Fruit fly (Drosophila melanogaster) whole organism, embryonic: Measurements from ENCODE around the gene CG6479.
A peak's percentile ranks its signal among the peaks of the same experiment; 100 is the strongest.

ENCODE experiments used
- Bgb ChIP-seq: fragments of 200-800 bp; sonication (Bioruptor generic); IDR thresholded peaks from 2 replicates; pipeline ENCODE4 v1.3.6; 2022; ENCODE audit warnings: missing biosample characterization, missing genetic modification characterization; ENCODE audit not compliant: partially characterized antibody
- CG10267 ChIP-seq: fragments of 200-800 bp; sonication (Bioruptor generic); optimal IDR thresholded peaks from 2 replicates; lab custom pipeline; 2018; ENCODE audit warnings: missing biosample characterization, mild to moderate bottlenecking, missing genetic modification characterization, moderate library complexity
- CG10543 ChIP-seq: fragments of 200-800 bp; sonication (Bioruptor generic); optimal IDR thresholded peaks from 3 replicates; lab custom pipeline; 2017; ENCODE audit warnings: missing biosample characterization, mild to moderate bottlenecking, missing genetic modification characterization, moderate library complexity
- CG11504 ChIP-seq: fragments of 200-800 bp; sonication (Bioruptor generic); optimal IDR thresholded peaks from 3 replicates; lab custom pipeline; 2019; ENCODE audit warnings: missing biosample characterization, mild to moderate bottlenecking, missing genetic modification characterization, moderate library complexity
- CG12071 ChIP-seq: fragments of 200-800 bp; sonication (Bioruptor generic); optimal IDR thresholded peaks from 3 replicates; lab custom pipeline; 2018; ENCODE audit warnings: missing biosample characterization, mild to moderate bottlenecking, missing genetic modification characterization
- CG14014 ChIP-seq: fragments of 200-800 bp; sonication (Bioruptor generic); IDR thresholded peaks from 2 replicates; pipeline ENCODE4 v1.3.6; 2022; ENCODE audit warnings: missing biosample characterization, missing genetic modification characterization
- CG14667 ChIP-seq: fragments of 200-800 bp; sonication (Bioruptor generic); IDR thresholded peaks from 2 replicates; pipeline ENCODE4 v1.3.6; 2022; ENCODE audit warnings: missing biosample characterization, missing genetic modification characterization
- CG16813 ChIP-seq: fragments of 200-800 bp; sonication (Bioruptor generic); IDR thresholded peaks from 3 replicates; pipeline ENCODE4 v1.3.6; 2022; ENCODE audit warnings: missing biosample characterization, missing genetic modification characterization; ENCODE audit not compliant: partially characterized antibody
- CG18619 ChIP-seq: fragments of 200-800 bp; sonication (Bioruptor generic); optimal IDR thresholded peaks from 3 replicates; lab custom pipeline; 2017; ENCODE audit warnings: missing biosample characterization, mild to moderate bottlenecking, missing genetic modification characterization
- CG2678 ChIP-seq: fragments of 200-800 bp; sonication (Bioruptor generic); optimal IDR thresholded peaks from 3 replicates; lab custom pipeline; 2019; ENCODE audit warnings: missing biosample characterization, mild to moderate bottlenecking, missing genetic modification characterization, moderate library complexity
- CG2712 ChIP-seq: fragments of 200-800 bp; optimal IDR thresholded peaks from 3 replicates; lab custom pipeline; 2019; ENCODE audit warnings: missing biosample characterization, mild to moderate bottlenecking, missing genetic modification characterization, moderate library complexity
- CG30020 ChIP-seq: fragments of 200-800 bp; optimal IDR thresholded peaks from 2 replicates; lab custom pipeline; 2019; ENCODE audit warnings: missing biosample characterization, mild to moderate bottlenecking, missing genetic modification characterization, moderate library complexity
- CG32532 ChIP-seq: fragments of 200-800 bp; sonication (Bioruptor generic); IDR thresholded peaks from 2 replicates; pipeline ENCODE4 v1.3.6; 2022; ENCODE audit warnings: missing biosample characterization, missing genetic modification characterization
- CG3995 ChIP-seq: fragments of 200-800 bp; sonication (Bioruptor generic); optimal IDR thresholded peaks from 3 replicates; lab custom pipeline; 2016; ENCODE audit warnings: missing biosample characterization, missing genetic modification characterization
- CG4360 ChIP-seq: fragments of 200-800 bp; sonication (Bioruptor generic); IDR thresholded peaks from 2 replicates; pipeline ENCODE4 v1.3.6; 2022; ENCODE audit warnings: missing biosample characterization, missing genetic modification characterization
- CG6254 ChIP-seq: fragments of 200-800 bp; sonication (Bioruptor generic); optimal IDR thresholded peaks from 3 replicates; lab custom pipeline; 2017; ENCODE audit warnings: mild to moderate bottlenecking, missing biosample characterization, missing genetic modification reagents, missing genetic modification characterization
- CG7556 ChIP-seq: fragments of 200-800 bp; sonication (Bioruptor generic); optimal IDR thresholded peaks from 2 replicates; lab custom pipeline; 2017; ENCODE audit warnings: missing biosample characterization, mild to moderate bottlenecking, missing genetic modification characterization
- CG7786 ChIP-seq: fragments of 200-800 bp; sonication (Bioruptor generic); optimal IDR thresholded peaks from 2 replicates; lab custom pipeline; 2016; ENCODE audit warnings: missing biosample characterization, missing genetic modification characterization
- CG8478 ChIP-seq: fragments of >200 bp; optimal IDR thresholded peaks from 2 replicates; lab custom pipeline; 2018
- Fer3 ChIP-seq: fragments of 200-800 bp; sonication (Bioruptor generic); optimal IDR thresholded peaks from 2 replicates; lab custom pipeline; 2018; ENCODE audit warnings: missing biosample characterization, mild to moderate bottlenecking, missing genetic modification characterization, moderate library complexity
- H2.0 ChIP-seq: fragments of 200-800 bp; sonication (Bioruptor generic); IDR thresholded peaks from 2 replicates; pipeline ENCODE4 v1.3.6; 2022; ENCODE audit warnings: missing biosample characterization, missing genetic modification characterization
- HLH3B ChIP-seq: fragments of 200-800 bp; sonication (Bioruptor generic); IDR thresholded peaks from 2 replicates; pipeline ENCODE4 v1.3.6; 2022; ENCODE audit warnings: missing biosample characterization, missing genetic modification characterization
- Hr51 ChIP-seq, 2 experiments: fragments of 200-800 bp; sonication (Bioruptor generic); optimal IDR thresholded peaks; 2 replicates in 1 of 2; 3 replicates in 1 of 2; lab custom pipeline; 2016 to 2018; ENCODE audit warnings: missing biosample characterization in 2 of 2, missing genetic modification characterization in 2 of 2, mild to moderate bottlenecking in 1 of 2, moderate library complexity in 1 of 2
- Oli ChIP-seq: fragments of 200-800 bp; sonication (Bioruptor generic); optimal IDR thresholded peaks from 2 replicates; lab custom pipeline; 2018; ENCODE audit warnings: missing biosample characterization, mild to moderate bottlenecking, missing genetic modification characterization, moderate library complexity
- Opbp ChIP-seq: fragments of 200-800 bp; sonication (Bioruptor generic); IDR thresholded peaks from 3 replicates; pipeline ENCODE4 v1.3.6; 2022; ENCODE audit warnings: missing biosample characterization, missing genetic modification characterization; ENCODE audit not compliant: partially characterized antibody
- Rfx ChIP-seq: fragments of 200-800 bp; sonication (Bioruptor generic); IDR thresholded peaks from 2 replicates; pipeline ENCODE4 v1.3.6; 2022; ENCODE audit warnings: missing biosample characterization, missing genetic modification characterization
- abd-A ChIP-seq: fragments of 200-800 bp; sonication (Bioruptor generic); optimal IDR thresholded peaks from 3 replicates; lab custom pipeline; 2019; ENCODE audit warnings: missing biosample characterization, mild to moderate bottlenecking, missing genetic modification characterization, moderate library complexity
- ato ChIP-seq: fragments of 200-800 bp; sonication (Bioruptor generic); IDR thresholded peaks from 2 replicates; pipeline ENCODE4 v1.3.6; 2022; ENCODE audit warnings: missing biosample characterization, missing genetic modification characterization; ENCODE audit not compliant: partially characterized antibody
- bigmax ChIP-seq: fragments of 200-800 bp; sonication (Bioruptor generic); optimal IDR thresholded peaks from 2 replicates; lab custom pipeline; 2018; ENCODE audit warnings: missing biosample characterization, mild to moderate bottlenecking, missing genetic modification characterization
- ci ChIP-seq: fragments of 200-800 bp; sonication (Bioruptor generic); IDR thresholded peaks from 3 replicates; pipeline ENCODE4 v1.3.6; 2022; ENCODE audit warnings: missing biosample characterization, missing genetic modification characterization
- cwo ChIP-seq: fragments of 200-800 bp; sonication (Bioruptor generic); optimal IDR thresholded peaks from 3 replicates; lab custom pipeline; 2017; ENCODE audit warnings: missing biosample characterization, missing genetic modification characterization, mild to moderate bottlenecking, moderate library complexity, missing genetic modification reagents
- esg ChIP-seq: fragments of 200-800 bp; sonication (Bioruptor generic); conservative IDR thresholded peaks from 2 replicates; pipeline ENCODE4 v1.3.6; 2022; ENCODE audit warnings: missing biosample characterization, missing genetic modification characterization
- exex ChIP-seq: fragments of 200-800 bp; sonication (Bioruptor generic); optimal IDR thresholded peaks from 4 replicates; lab custom pipeline; 2018; ENCODE audit warnings: missing biosample characterization, mild to moderate bottlenecking, missing genetic modification characterization, moderate library complexity
- fd3F ChIP-seq: fragments of 200-800 bp; sonication (Bioruptor generic); optimal IDR thresholded peaks from 2 replicates; lab custom pipeline; 2018; ENCODE audit warnings: missing biosample characterization, mild to moderate bottlenecking, missing genetic modification characterization, moderate library complexity
- fd96Cb ChIP-seq: fragments of 200-800 bp; sonication (Bioruptor generic); optimal IDR thresholded peaks from 2 replicates; lab custom pipeline; 2018; ENCODE audit warnings: missing biosample characterization, mild to moderate bottlenecking, missing genetic modification characterization, moderate library complexity
- gce ChIP-seq: fragments of 200-800 bp; sonication (Bioruptor generic); IDR thresholded peaks from 3 replicates; pipeline ENCODE4 v1.3.6; 2022; ENCODE audit warnings: missing biosample characterization, missing genetic modification characterization
- gem ChIP-seq: fragments of 200-800 bp; sonication (Bioruptor generic); optimal IDR thresholded peaks from 2 replicates; lab custom pipeline; 2019; ENCODE audit warnings: missing biosample characterization, mild to moderate bottlenecking, missing genetic modification characterization, moderate library complexity
- nau ChIP-seq: fragments of 200-800 bp; sonication (Bioruptor generic); optimal IDR thresholded peaks from 3 replicates; lab custom pipeline; 2017; ENCODE audit warnings: missing biosample characterization, mild to moderate bottlenecking, missing genetic modification characterization, missing genetic modification reagents
- peb ChIP-seq: fragments of 200-800 bp; sonication (Bioruptor generic); IDR thresholded peaks from 2 replicates; pipeline ENCODE4 v1.3.6; 2022; ENCODE audit warnings: missing biosample characterization, missing genetic modification characterization
- rib ChIP-seq: fragments of 200-800 bp; sonication (Bioruptor generic); IDR thresholded peaks from 2 replicates; pipeline ENCODE4 v1.3.6; 2022; ENCODE audit warnings: missing biosample characterization, missing genetic modification characterization
- row ChIP-seq: fragments of 200-800 bp; sonication (Bioruptor generic); IDR thresholded peaks from 3 replicates; pipeline ENCODE4 v1.3.6; 2022; ENCODE audit warnings: missing biosample characterization, missing genetic modification characterization
- scrt ChIP-seq: fragments of 200-800 bp; sonication (Bioruptor generic); optimal IDR thresholded peaks from 2 replicates; lab custom pipeline; 2018; ENCODE audit warnings: missing biosample characterization, mild to moderate bottlenecking, missing genetic modification characterization, moderate library complexity
- slp2 ChIP-seq: fragments of 200-800 bp; sonication (Bioruptor generic); optimal IDR thresholded peaks from 2 replicates; lab custom pipeline; 2016; ENCODE audit warnings: missing biosample characterization, missing genetic modification characterization
- sob ChIP-seq: fragments of 200-800 bp; sonication (Bioruptor generic); IDR thresholded peaks from 2 replicates; pipeline ENCODE4 v1.3.6; 2022; ENCODE audit warnings: missing biosample characterization, missing genetic modification characterization
- ttk ChIP-seq: fragments of 200-800 bp; sonication (Bioruptor generic); IDR thresholded peaks from 2 replicates; pipeline ENCODE4 v2.1.2; 2022; ENCODE audit warnings: missing biosample characterization, missing genetic modification characterization
- tx ChIP-seq: fragments of 200-800 bp; sonication (Bioruptor generic); optimal IDR thresholded peaks from 2 replicates; lab custom pipeline; 2016; ENCODE audit warnings: missing biosample characterization, missing genetic modification characterization

CG6479 gene

DNA sequence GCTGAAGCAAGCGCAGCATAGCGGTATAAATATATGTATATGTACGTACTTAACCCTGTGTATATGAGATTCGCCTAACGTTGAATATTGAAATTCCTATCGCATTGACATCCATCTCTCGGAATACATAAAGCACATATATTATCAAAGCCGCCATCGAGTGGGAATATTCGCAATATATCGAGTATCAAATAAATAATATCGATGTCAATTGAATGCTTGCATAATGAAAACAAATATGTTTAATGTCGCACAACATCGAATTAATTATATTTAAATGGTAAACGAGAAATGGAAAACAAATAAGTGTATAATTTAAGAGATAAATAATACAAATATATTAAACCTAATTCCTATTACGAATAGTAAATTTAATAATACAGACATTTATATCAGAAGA, 18.4 kb downstream of the CG6479 start, which contains the start of gene ND-24L:
TSS of gene ND-24L (minus strand) at position 101 of the 400 bp plus-strand sequence.
- TF ChIP-seq fd96Cb (tag; lab: Kevin White, UChicago) (no peak), CG7786 (GFP tag; lab: Kevin White, UChicago) (no peak), CG8478 (lab: Kevin White, UChicago) (no peak), bigmax (GFP tag; lab: Kevin White, UChicago) (no peak), fd3F (no peak), Bgb (GFP tag; lab: Robert Waterston, UW) (no peak)

DNA sequence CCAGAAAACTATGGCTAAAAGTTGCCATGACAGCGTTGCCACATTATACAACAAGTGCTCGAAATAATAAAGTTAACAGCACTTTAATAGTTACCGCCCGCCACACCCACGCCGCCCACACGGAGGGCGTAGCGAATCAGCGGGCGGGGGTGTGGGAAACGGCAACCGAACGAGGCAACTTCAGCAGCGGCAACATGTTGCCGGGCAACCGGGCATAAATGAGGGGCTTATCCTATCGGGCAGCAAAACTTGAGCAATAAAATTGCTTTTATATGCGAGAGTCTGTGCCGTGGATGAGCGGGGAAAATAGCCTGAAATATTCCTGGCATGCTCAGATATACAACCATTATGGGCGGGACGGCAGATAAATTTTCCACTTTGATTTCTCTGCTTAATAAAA, 22.8 kb downstream of the CG6479 start:
- TF ChIP-seq abd-A, result peak; percentile 65
- no peak for TF ChIP-seq ttk (GFP tag; lab: Robert Waterston, UW)
- no peak for TF ChIP-seq CG3995 (GFP tag; lab: Kevin White, UChicago)
- TF ChIP-seq slp2 (GFP tag; lab: Kevin White, UChicago), result no peak
- TF ChIP-seq Opbp (GFP tag; lab: Robert Waterston, UW), result no peak
- TF ChIP-seq scrt (GFP tag; lab: Kevin White, UChicago), result peak; percentile 65
- no peak for TF ChIP-seq HLH3B (GFP tag; lab: Robert Waterston, UW)
- no peak for TF ChIP-seq rib (GFP tag; lab: Robert Waterston, UW)
- TF ChIP-seq Rfx (GFP tag; lab: Robert Waterston, UW), result peak; percentile 16; the same call in 1 of the 2 replicates
- peak; percentile 72 for TF ChIP-seq CG11504 (tag; lab: Kevin White, UChicago)

DNA sequence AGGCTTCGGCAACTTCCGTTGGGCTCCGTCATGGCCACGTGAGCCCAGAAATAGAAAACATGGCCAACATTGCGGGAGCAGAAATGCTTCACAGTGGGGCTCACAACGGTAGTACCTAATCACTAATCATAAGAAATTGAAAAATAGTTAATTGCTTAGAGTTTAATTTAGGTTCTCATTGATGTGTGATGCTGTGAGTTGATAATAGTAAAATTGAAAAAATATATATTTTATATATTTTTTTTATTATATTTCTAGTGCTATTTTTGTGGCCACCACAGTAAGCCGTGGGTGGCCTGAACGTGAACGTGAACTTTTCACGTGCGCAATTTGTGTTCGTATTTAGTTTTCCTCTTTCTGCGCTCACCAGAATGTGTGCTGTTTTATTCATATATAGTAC, 28.6 kb downstream of the CG6479 start:
- peak; percentile 54; the same call in 1 of the 2 replicates for TF ChIP-seq Rfx (GFP tag; lab: Robert Waterston, UW)
- TF ChIP-seq CG2678 (tag; lab: Kevin White, UChicago), result peak; percentile 61
- peak; percentile 15 for TF ChIP-seq CG12071 (GFP tag; lab: Kevin White, UChicago)
- peak; percentile 66 for TF ChIP-seq gem (tag; lab: Kevin White, UChicago)
- TF ChIP-seq Hr51 (GFP tag; optimal IDR thresholded peaks at IDR 0.05; lab: Kevin White, UChicago), result peak in 1 of 2 experiments; percentile 59
- TF ChIP-seq sob (GFP tag; lab: Robert Waterston, UW), result 0 out of 2 replicates have a peak, but pooled peaks have one; percentile 20
- TF ChIP-seq CG16813 (GFP tag; lab: Robert Waterston, UW), result no peak
- TF ChIP-seq bigmax (GFP tag; lab: Kevin White, UChicago), result no peak
- no peak; the same call in 1 of the 2 replicates for TF ChIP-seq esg
- peak; percentile 31 for TF ChIP-seq Oli (tag; lab: Kevin White, UChicago)
- TF ChIP-seq CG14014 (GFP tag; lab: Robert Waterston, UW), result peak; percentile 20; the same call in 1 of the 2 replicates
- TF ChIP-seq nau (GFP tag; lab: Kevin White, UChicago), result peak; percentile 6
- no peak for TF ChIP-seq peb (GFP tag; lab: Robert Waterston, UW)
- peak; percentile 74 for TF ChIP-seq CG32532 (GFP tag; lab: Robert Waterston, UW)
- peak; percentile 46 for TF ChIP-seq CG10267 (tag; lab: Kevin White, UChicago)
- TF ChIP-seq cwo (GFP tag; lab: Kevin White, UChicago), result peak; percentile 68
- TF ChIP-seq CG30020 (tag; lab: Kevin White, UChicago), result no peak
- peak; percentile 62 for TF ChIP-seq CG7556 (GFP tag; lab: Kevin White, UChicago)
- peak; percentile 67 for TF ChIP-seq CG2712 (tag; lab: Kevin White, UChicago)
- peak; percentile 42 for TF ChIP-seq CG6254 (GFP tag; lab: Kevin White, UChicago)
- no peak for TF ChIP-seq slp2 (GFP tag; lab: Kevin White, UChicago)
- peak; percentile 45 for TF ChIP-seq CG14667
- TF ChIP-seq exex (tag; lab: Kevin White, UChicago), result no peak
- TF ChIP-seq gce (GFP tag; lab: Robert Waterston, UW), result no peak
- no peak for TF ChIP-seq CG4360
- TF ChIP-seq ci, result 0 out of 3 replicates have a peak, but pooled peaks have one; percentile 54
- 0 out of 2 replicates have a peak, but pooled peaks have one; percentile 31 for TF ChIP-seq ttk (GFP tag; lab: Robert Waterston, UW)
- TF ChIP-seq tx (GFP tag; lab: Kevin White, UChicago), result no peak
- TF ChIP-seq Fer3 (tag; lab: Kevin White, UChicago), result peak; percentile 34
- peak; percentile 13 for TF ChIP-seq CG10543
- TF ChIP-seq row (GFP tag; lab: Robert Waterston, UW), result peak; percentile 65
- no peak for TF ChIP-seq CG18619 (GFP tag; lab: Kevin White, UChicago)
- no peak for TF ChIP-seq Bgb (GFP tag; lab: Robert Waterston, UW)
- TF ChIP-seq H2.0 (GFP tag; lab: Robert Waterston, UW), result no peak
- TF ChIP-seq ato (GFP tag; lab: Robert Waterston, UW), result no peak
